Worm (Caenorhabditis elegans): ENCODE results near the gene sem-5.

- TF ChIP-seq ref-1 (GFP tag; conservative IDR thresholded peaks at IDR 0.05): no peak
- TF ChIP-seq flt-1 (GFP tag; IDR thresholded peaks at IDR 0.05): no peak
- no peak for TF ChIP-seq T22C8.4 (GFP tag; IDR thresholded peaks at IDR 0.05)
- TF ChIP-seq tab-1 (GFP tag; IDR thresholded peaks at IDR 0.05): no peak
- TF ChIP-seq cog-1 (tag; optimal IDR thresholded peaks at IDR 0.05): no peak
- no peak for TF ChIP-seq klf-2 (GFP tag; conservative IDR thresholded peaks at IDR 0.05)
Measured at ce11 chrX:7975741-7976140, 14.2 kb upstream of the sem-5 start.
